Worm (Caenorhabditis elegans) whole organism, midembryonic: ENCODE results near the gene cogc-6.

ENCODE experiments used
- T22C8.4 ChIP-seq: fragments of 200-800 bp; sonication (Bioruptor generic); IDR thresholded peaks from 2 replicates; pipeline ENCODE4 v1.3.6; 2022; ENCODE audit warnings: missing genetic modification characterization, missing compliant biosample characterization
- cog-1 ChIP-seq: sonication (generic microtip); optimal IDR thresholded peaks from 2 replicates; lab custom pipeline; 2016; ENCODE audit warnings: missing genetic modification characterization, missing compliant biosample characterization
- flt-1 ChIP-seq: fragments of 200-800 bp; sonication (Bioruptor generic); IDR thresholded peaks from 2 replicates; pipeline ENCODE4 v1.3.6; 2022; ENCODE audit warnings: missing genetic modification characterization, missing compliant biosample characterization
- klf-2 ChIP-seq: fragments of 200-800 bp; sonication (Bioruptor generic); conservative IDR thresholded peaks from 2 replicates; pipeline ENCODE4 v1.3.6; 2022; ENCODE audit warnings: missing genetic modification reagents, missing genetic modification characterization, missing compliant biosample characterization
- med-1 ChIP-seq: sonication (generic microtip); optimal IDR thresholded peaks from 2 replicates; lab custom pipeline; 2017; ENCODE audit warnings: missing genetic modification characterization, mild to moderate bottlenecking, missing compliant biosample characterization, antibody characterized with exemption, missing genetic modification reagents; ENCODE audit not compliant: insufficient read depth
- ref-1 ChIP-seq: fragments of 200-800 bp; sonication (Bioruptor generic); conservative IDR thresholded peaks from 2 replicates; pipeline ENCODE4 v1.3.6; 2022; ENCODE audit warnings: missing genetic modification reagents, missing genetic modification characterization, missing compliant biosample characterization
- tab-1 ChIP-seq: fragments of 200-800 bp; sonication (Bioruptor generic); IDR thresholded peaks from 2 replicates; pipeline ENCODE4 v1.3.6; 2022; ENCODE audit warnings: missing genetic modification characterization, missing compliant biosample characterization
- ztf-23 ChIP-seq: fragments of 200-800 bp; sonication (Bioruptor generic); IDR thresholded peaks from 2 replicates; pipeline ENCODE4 v1.3.6; 2022; ENCODE audit warnings: missing genetic modification reagents, missing genetic modification characterization, missing compliant biosample characterization
- ztf-29 ChIP-seq: fragments of 200-800 bp; sonication (Bioruptor generic); IDR thresholded peaks from 2 replicates; pipeline ENCODE4 v1.3.6; 2022; ENCODE audit warnings: missing genetic modification reagents, missing genetic modification characterization, missing compliant biosample characterization

Gene cogc-6

DNA sequence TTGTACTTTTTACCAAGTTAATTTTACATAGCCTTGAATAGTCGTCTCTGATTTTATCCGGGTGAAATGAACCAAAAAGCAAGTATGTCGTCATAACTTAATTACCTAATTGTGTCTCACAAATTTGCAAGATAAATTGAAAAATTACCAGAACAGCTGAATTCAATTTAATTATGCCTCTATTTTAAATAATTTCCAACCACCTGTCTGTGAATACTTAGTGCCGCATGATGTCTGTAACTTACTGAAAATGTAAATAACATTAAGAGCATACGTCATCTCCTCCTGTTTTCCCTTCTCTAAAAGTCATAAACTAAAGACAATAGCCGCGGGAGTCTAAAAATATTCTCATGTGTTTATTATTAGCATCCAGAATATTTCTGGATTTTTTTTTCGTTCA is 50.8 kb downstream of the cogc-6 start:
- TF ChIP-seq klf-2 (GFP tag; lab: Robert Waterston, UW) (no peak), med-1 (GFP tag; lab: Kevin White, UChicago) (no peak), ztf-23 (GFP tag; lab: Robert Waterston, UW) (no peak), cog-1 (no peak), tab-1 (GFP tag; lab: Robert Waterston, UW) (no peak), ref-1 (GFP tag; lab: Robert Waterston, UW) (no peak), ztf-29 (GFP tag; lab: Robert Waterston, UW) (no peak), T22C8.4 (GFP tag; lab: Robert Waterston, UW) (no peak), flt-1 (GFP tag; lab: Robert Waterston, UW) (no peak)

DNA sequence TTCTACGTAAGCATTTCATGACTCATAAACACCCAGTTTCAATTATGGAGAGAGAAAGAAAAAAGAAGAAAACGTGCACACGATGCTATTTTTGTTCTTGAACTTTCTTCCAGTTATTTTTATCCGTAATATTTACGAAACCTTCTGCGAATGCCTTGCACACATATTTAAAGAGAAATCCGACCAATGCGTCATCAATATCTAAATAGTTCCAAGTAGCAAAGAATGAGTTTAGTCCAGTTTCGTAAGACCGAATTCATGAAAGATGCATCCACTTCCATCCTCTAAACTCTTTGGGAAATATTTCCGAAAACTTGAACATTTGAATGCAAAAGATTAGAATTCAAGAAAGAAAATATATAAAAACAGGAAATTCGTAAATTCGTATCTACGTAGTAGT is 52.0 kb downstream of the cogc-6 start:
- TF ChIP-seq klf-2 (GFP tag; lab: Robert Waterston, UW) (no peak), ztf-23 (GFP tag; lab: Robert Waterston, UW) (no peak), flt-1 (GFP tag; lab: Robert Waterston, UW) (no peak), ztf-29 (GFP tag; lab: Robert Waterston, UW) (no peak), T22C8.4 (GFP tag; lab: Robert Waterston, UW) (no peak), ref-1 (GFP tag; lab: Robert Waterston, UW) (no peak), tab-1 (GFP tag; lab: Robert Waterston, UW) (no peak), med-1 (GFP tag; lab: Kevin White, UChicago) (no peak), cog-1 (no peak)
